Worm (Caenorhabditis elegans): Measurements from ENCODE around the gene fbxa-111.
A peak's percentile ranks its signal among the peaks of the same experiment; 100 is the strongest.

- TF ChIP-seq M03D4.4 (tag; optimal IDR thresholded peaks at IDR 0.05) (no peak), nhr-2 (tag; optimal IDR thresholded peaks at IDR 0.05) (no peak), snpc-4 (tag; optimal IDR thresholded peaks at IDR 0.05) (no peak), nhr-76 (tag; optimal IDR thresholded peaks at IDR 0.05) (no peak), unc-62 (GFP tag; optimal IDR thresholded peaks at IDR 0.05) (peak; percentile 36), lsy-2 (tag; optimal IDR thresholded peaks at IDR 0.05) (peak; percentile 82), pha-4 (tag; optimal IDR thresholded peaks at IDR 0.05) (peak; percentile 58), sptf-1 (tag; optimal IDR thresholded peaks at IDR 0.05) (peak; percentile 37), nhr-237 (tag; optimal IDR thresholded peaks at IDR 0.05) (peak; percentile 88), blmp-1 (tag; optimal IDR thresholded peaks at IDR 0.05) (no peak), ces-1 (GFP tag; optimal IDR thresholded peaks at IDR 0.05) (peak; percentile 96), nhr-28 (tag; optimal IDR thresholded peaks at IDR 0.05) (no peak), zip-8 (tag; optimal IDR thresholded peaks at IDR 0.05) (no peak), mab-5 (tag; optimal IDR thresholded peaks at IDR 0.05) (peak; percentile 52)
These were observed 16.1 kb upstream of the fbxa-111 start, which contains the start of gene efl-1 for ce11 chrV:16965655-16966054.

All from whole organism, mixed stage, embryonic.